Worm (Caenorhabditis elegans) whole organism, late embryonic: Measurements from ENCODE around the gene zag-1.

Experiments used
- T23F11.4 ChIP-seq: fragments of 200-800 bp; sonication (Bioruptor generic); optimal IDR thresholded peaks from 2 replicates; lab custom pipeline; 2018; ENCODE audit warnings: mild to moderate bottlenecking, missing genetic modification characterization, missing compliant biosample characterization
- ama-1 ChIP-seq: fragments of 150-350 bp; optimal IDR thresholded peaks from 2 replicates; lab custom pipeline; 2014
- ceh-18 ChIP-seq: sonication (generic microtip); optimal IDR thresholded peaks from 2 replicates; lab custom pipeline; 2016; ENCODE audit warnings: missing genetic modification characterization, missing compliant biosample characterization
- ceh-22 ChIP-seq: sonication (generic microtip); optimal IDR thresholded peaks from 2 replicates; lab custom pipeline; 2017; ENCODE audit warnings: missing biosample characterization, missing genetic modification characterization
- ets-4 ChIP-seq: sonication (generic microtip); optimal IDR thresholded peaks from 2 replicates; lab custom pipeline; 2016; ENCODE audit warnings: missing genetic modification characterization, missing compliant biosample characterization
- fax-1 ChIP-seq: sonication (generic microtip); optimal IDR thresholded peaks from 2 replicates; lab custom pipeline; 2016; ENCODE audit warnings: missing genotype, missing genetic modification characterization, missing compliant biosample characterization
- fkh-10 ChIP-seq: fragments of 150-350 bp; optimal IDR thresholded peaks from 2 replicates; lab custom pipeline; 2014; ENCODE audit warnings: missing biosample characterization, missing genetic modification reagents, missing genetic modification characterization
- nfya-1 ChIP-seq: sonication (generic microtip); optimal IDR thresholded peaks from 2 replicates; lab custom pipeline; 2017; ENCODE audit warnings: missing genetic modification characterization, mild to moderate bottlenecking, missing compliant biosample characterization, antibody characterized with exemption, moderate library complexity
- nhr-11 ChIP-seq: fragments of 150-350 bp; optimal IDR thresholded peaks from 2 replicates; lab custom pipeline; 2014; ENCODE audit warnings: missing biosample characterization, missing genetic modification characterization
- pha-2 ChIP-seq: sonication (generic microtip); optimal IDR thresholded peaks from 2 replicates; lab custom pipeline; 2017; ENCODE audit warnings: mild to moderate bottlenecking, missing genetic modification characterization, missing compliant biosample characterization
- ttx-3 ChIP-seq: sonication (generic microtip); optimal IDR thresholded peaks from 2 replicates; lab custom pipeline; 2016; ENCODE audit warnings: missing genetic modification reagents, missing genetic modification characterization, missing compliant biosample characterization
- unc-3 ChIP-seq, 2 experiments: fragments of 200-800 bp in 1 of 2; sonication (Bioruptor generic) in 1 of 2; sonication (generic microtip) in 1 of 2; conservative IDR thresholded peaks in 1 of 2; optimal IDR thresholded peaks in 1 of 2; 2 replicates each; pipeline versions ENCODE4 v1.3.6 to Lab custom; 2016 to 2022; ENCODE audit warnings: missing compliant biosample characterization in 2 of 2, missing genetic modification characterization in 2 of 2, missing genetic modification reagents in 1 of 2
- unc-55 ChIP-seq: sonication (generic microtip); optimal IDR thresholded peaks from 2 replicates; lab custom pipeline; 2017; ENCODE audit warnings: missing biosample characterization, missing genetic modification reagents, missing genetic modification characterization

DNA sequence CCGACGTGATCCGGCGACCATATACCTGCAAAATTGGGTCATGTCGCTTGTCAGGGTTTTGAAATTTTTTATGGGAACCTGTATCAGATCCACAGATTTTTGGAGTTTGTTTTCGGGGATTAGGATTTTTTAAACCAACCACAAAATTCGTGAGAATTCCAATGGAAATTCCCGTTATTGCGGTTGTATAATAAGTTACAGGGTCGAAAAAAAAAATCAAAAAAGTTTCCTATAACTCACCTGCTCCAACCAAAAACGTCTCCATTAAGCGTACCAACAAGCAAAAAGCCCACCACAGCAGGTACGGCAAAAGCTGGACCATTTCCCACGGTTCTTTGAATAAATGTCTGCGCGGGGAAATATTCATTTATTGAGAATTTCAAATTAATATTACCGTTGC is 7.3 kb downstream of the zag-1 start:
- TF ChIP-seq ama-1 (lab: Kevin White, UChicago), result no peak
- no peak for TF ChIP-seq nhr-11 (tag; lab: Kevin White, UChicago)
- TF ChIP-seq unc-3 (GFP tag; conservative IDR thresholded peaks at IDR 0.05; lab: Robert Waterston, UW), result no peak
- TF ChIP-seq unc-3 (tag; optimal IDR thresholded peaks at IDR 0.05; lab: Kevin White, UChicago), result no peak
- TF ChIP-seq nfya-1 (tag; lab: Kevin White, UChicago), result no peak
- no peak for TF ChIP-seq ceh-22 (tag; lab: Kevin White, UChicago)
- TF ChIP-seq unc-55 (GFP tag; lab: Kevin White, UChicago), result no peak
- TF ChIP-seq fax-1 (tag; lab: Kevin White, UChicago), result no peak
- TF ChIP-seq ceh-18 (tag; lab: Kevin White, UChicago), result no peak
- no peak for TF ChIP-seq pha-2
- TF ChIP-seq ttx-3, result no peak
- TF ChIP-seq T23F11.4 (GFP tag; lab: Kevin White, UChicago), result no peak
- no peak for TF ChIP-seq ets-4 (tag; lab: Kevin White, UChicago)
- TF ChIP-seq fkh-10 (GFP tag; lab: Kevin White, UChicago), result no peak
